Worm (Caenorhabditis elegans) whole organism, L1 larva: ENCODE results near the gene F15H10.12.
A peak's percentile ranks its signal among the peaks of the same experiment; 100 is the strongest.

Experiments
- C04F5.9 ChIP-seq: sonication (generic microtip); optimal IDR thresholded peaks from 2 replicates; lab custom pipeline; 2016; ENCODE audit warnings: missing genetic modification characterization, missing compliant biosample characterization
- C16A3.4 ChIP-seq: fragments of 150-350 bp; optimal IDR thresholded peaks from 2 replicates; lab custom pipeline; 2014; ENCODE audit warnings: missing biosample characterization, missing genetic modification characterization
- aha-1 ChIP-seq: fragments of 150-350 bp; optimal IDR thresholded peaks from 2 replicates; lab custom pipeline; 2014; ENCODE audit warnings: missing biosample characterization, missing genetic modification characterization
- alr-1 ChIP-seq: fragments of 200-800 bp; sonication (Bioruptor generic); optimal IDR thresholded peaks from 2 replicates; lab custom pipeline; 2018; ENCODE audit warnings: borderline replicate concordance, mild to moderate bottlenecking, missing genetic modification characterization, missing compliant biosample characterization
- ceh-63 ChIP-seq: fragments of 200-800 bp; sonication (Bioruptor generic); optimal IDR thresholded peaks from 2 replicates; lab custom pipeline; 2018; ENCODE audit warnings: mild to moderate bottlenecking, missing genetic modification characterization, missing compliant biosample characterization
- ceh-8 ChIP-seq: fragments of 200-800 bp; sonication (Bioruptor generic); optimal IDR thresholded peaks from 2 replicates; lab custom pipeline; 2018; ENCODE audit warnings: mild to moderate bottlenecking, missing genetic modification characterization, moderate library complexity, missing compliant biosample characterization
- efl-1 ChIP-seq, 4 experiments: fragments of 150-350 bp; optimal IDR thresholded peaks in 3 of 4; peaks in 1 of 4; 1 replicate in 1 of 4; 2 replicates in 3 of 4; lab custom pipeline; 2014; ENCODE audit warnings: missing biosample characterization in 2 of 4, missing genetic modification characterization in 2 of 4, missing genetic modification reagents in 2 of 4
- elt-2 ChIP-seq: sonication (generic microtip); optimal IDR thresholded peaks from 2 replicates; lab custom pipeline; 2016; ENCODE audit warnings: missing genetic modification characterization, mild to moderate bottlenecking, inconsistent platforms, missing compliant biosample characterization, missing genetic modification reagents
- elt-3 ChIP-seq, 6 experiments: fragments of 150-350 bp in 1 of 6; sonication (generic microtip); optimal IDR thresholded peaks; 2 replicates each; lab custom pipeline; 2017 to 2018; ENCODE audit warnings: missing biosample characterization in 6 of 6, missing genetic modification characterization in 6 of 6, inconsistent platforms in 1 of 6
- ets-5 ChIP-seq: fragments of 200-800 bp; sonication (Bioruptor generic); IDR thresholded peaks from 2 replicates; pipeline ENCODE4 v1.3.6; 2022; ENCODE audit warnings: missing genetic modification characterization, missing compliant biosample characterization
- fkh-4 ChIP-seq: sonication (generic microtip); optimal IDR thresholded peaks from 2 replicates; lab custom pipeline; 2016; ENCODE audit warnings: missing compliant biosample characterization, missing genetic modification characterization, borderline replicate concordance
- fkh-8 ChIP-seq: sonication (generic microtip); optimal IDR thresholded peaks from 2 replicates; lab custom pipeline; 2016; ENCODE audit warnings: mild to moderate bottlenecking, missing genetic modification characterization, missing compliant biosample characterization
- grh-1 ChIP-seq: fragments of 200-800 bp; sonication (Bioruptor generic); IDR thresholded peaks from 2 replicates; pipeline ENCODE4 v1.3.6; 2022; ENCODE audit warnings: missing genetic modification reagents, missing genetic modification characterization, missing compliant biosample characterization
- hlh-4 ChIP-seq: sonication (generic microtip); optimal IDR thresholded peaks from 2 replicates; lab custom pipeline; 2016; ENCODE audit warnings: mild to moderate bottlenecking, missing genetic modification characterization, missing compliant biosample characterization
- irx-1 ChIP-seq: sonication (generic microtip); optimal IDR thresholded peaks from 2 replicates; lab custom pipeline; 2016; ENCODE audit warnings: missing genetic modification characterization, missing compliant biosample characterization
- isw-1 ChIP-seq: fragments of 200-800 bp; sonication (Bioruptor generic); IDR thresholded peaks from 2 replicates; pipeline ENCODE4 v1.3.6; 2022; ENCODE audit warnings: missing genetic modification characterization, missing compliant biosample characterization
- jun-1 ChIP-seq: fragments of 150-350 bp; optimal IDR thresholded peaks from 2 replicates; lab custom pipeline; 2014; ENCODE audit warnings: missing biosample characterization, missing genetic modification reagents, missing genetic modification characterization
- lin-14 ChIP-seq: fragments of 200-800 bp; sonication (Bioruptor generic); optimal IDR thresholded peaks from 2 replicates; lab custom pipeline; 2018; ENCODE audit warnings: mild to moderate bottlenecking, missing genetic modification characterization, moderate library complexity, missing compliant biosample characterization
- lin-35 ChIP-seq, 2 experiments: fragments of 150-350 bp; optimal IDR thresholded peaks; 2 replicates each; lab custom pipeline; 2014; ENCODE audit warnings: missing biosample characterization in 2 of 2, missing genetic modification characterization in 2 of 2, missing genetic modification reagents in 2 of 2
- lir-3 ChIP-seq: sonication (generic microtip); optimal IDR thresholded peaks from 2 replicates; lab custom pipeline; 2016; ENCODE audit warnings: mild to moderate bottlenecking, missing genetic modification characterization, moderate library complexity, missing compliant biosample characterization; ENCODE audit not compliant: poor library complexity
- mab-9 ChIP-seq: fragments of 200-800 bp; sonication (Bioruptor generic); IDR thresholded peaks from 2 replicates; pipeline ENCODE4 v1.3.6; 2022; ENCODE audit warnings: missing genetic modification reagents, missing genetic modification characterization, missing compliant biosample characterization
- nhr-20 ChIP-seq: sonication (generic microtip); optimal IDR thresholded peaks from 2 replicates; lab custom pipeline; 2016; ENCODE audit warnings: mild to moderate bottlenecking, missing genetic modification characterization, missing compliant biosample characterization
- nhr-47 ChIP-seq: sonication (generic microtip); optimal IDR thresholded peaks from 2 replicates; lab custom pipeline; 2016; ENCODE audit warnings: mild to moderate bottlenecking, missing genetic modification characterization, moderate library complexity, missing compliant biosample characterization
- nhr-71 ChIP-seq: sonication (generic microtip); optimal IDR thresholded peaks from 2 replicates; lab custom pipeline; 2016; ENCODE audit warnings: mild to moderate bottlenecking, missing genetic modification characterization, moderate library complexity, missing compliant biosample characterization
- nhr-85 ChIP-seq: sonication (generic microtip); peaks from one replicate; lab custom pipeline; 2016; ENCODE audit warnings: missing genetic modification characterization, inconsistent platforms, missing compliant biosample characterization
- nhr-90 ChIP-seq: sonication (generic microtip); optimal IDR thresholded peaks from 2 replicates; lab custom pipeline; 2016; ENCODE audit warnings: mild to moderate bottlenecking, missing genetic modification characterization, missing compliant biosample characterization; ENCODE audit not compliant: poor library complexity
- pag-3 ChIP-seq: sonication (generic microtip); optimal IDR thresholded peaks from 2 replicates; lab custom pipeline; 2017; ENCODE audit warnings: missing genetic modification characterization, mild to moderate bottlenecking, missing compliant biosample characterization, antibody characterized with exemption, borderline replicate concordance; ENCODE audit not compliant: insufficient read depth
- pax-3 ChIP-seq: fragments of 200-800 bp; sonication (Bioruptor generic); optimal IDR thresholded peaks from 2 replicates; lab custom pipeline; 2018; ENCODE audit warnings: mild to moderate bottlenecking, missing genetic modification characterization, moderate library complexity, missing compliant biosample characterization
- pqm-1 ChIP-seq: sonication (generic microtip); optimal IDR thresholded peaks from 3 replicates; lab custom pipeline; 2017; ENCODE audit warnings: missing biosample characterization, missing genetic modification characterization
- rnt-1 ChIP-seq: sonication (generic microtip); optimal IDR thresholded peaks from 2 replicates; lab custom pipeline; 2016; ENCODE audit warnings: mild to moderate bottlenecking, missing genetic modification characterization, moderate library complexity, missing compliant biosample characterization
- skn-1 ChIP-seq: fragments of 150-350 bp; optimal IDR thresholded peaks from 2 replicates; lab custom pipeline; 2014; ENCODE audit warnings: missing biosample characterization, missing genetic modification characterization
- swsn-7 ChIP-seq: sonication (generic microtip); optimal IDR thresholded peaks from 2 replicates; lab custom pipeline; 2016; ENCODE audit warnings: missing genetic modification characterization, missing compliant biosample characterization
- tlp-1 ChIP-seq: fragments of 150-350 bp; optimal IDR thresholded peaks from 2 replicates; lab custom pipeline; 2014; ENCODE audit warnings: missing biosample characterization, missing genetic modification characterization
- zag-1 ChIP-seq: fragments of 150-350 bp; optimal IDR thresholded peaks from 2 replicates; lab custom pipeline; 2014; ENCODE audit warnings: missing biosample characterization, missing genetic modification characterization

The F15H10.12 gene

DNA sequence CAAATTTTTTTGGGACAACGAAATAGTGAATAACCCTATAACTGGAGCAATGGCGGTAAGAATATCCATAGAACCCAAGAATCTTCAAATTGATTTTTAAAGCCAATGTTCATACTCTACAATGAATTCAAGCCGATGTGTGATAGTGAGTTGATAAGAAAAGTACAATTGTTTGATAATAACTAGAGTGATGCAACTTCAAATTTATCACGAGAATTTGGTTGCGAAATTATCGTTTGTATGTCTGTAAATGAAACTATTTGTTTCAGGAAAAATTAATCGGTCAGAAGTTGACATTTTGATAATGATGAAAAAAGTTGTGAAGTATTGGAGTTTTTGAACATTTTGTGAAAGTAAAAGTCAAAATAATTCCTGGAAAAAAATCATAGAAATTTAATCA, 10.6 kb downstream of the F15H10.12 start:
- TF ChIP-seq nhr-20: peak; percentile 73
- TF ChIP-seq nhr-47 (tag; lab: Kevin White, UChicago): no peak
- TF ChIP-seq lin-35 (GFP tag; optimal IDR thresholded peaks at IDR 0.05; lab: Kevin White, UChicago): peak in 1 of 2 experiments; percentile 49
- no peak for TF ChIP-seq ets-5 (GFP tag; lab: Robert Waterston, UW)
- no peak for TF ChIP-seq efl-1 (optimal IDR thresholded peaks at IDR 0.05; lab: Kevin White, UChicago)
- TF ChIP-seq efl-1 (GFP tag; optimal IDR thresholded peaks at IDR 0.05 in 1 of 2; lab: Kevin White, UChicago): no peak
- no peak for TF ChIP-seq alr-1 (tag; lab: Kevin White, UChicago)
- TF ChIP-seq nhr-90 (tag; lab: Kevin White, UChicago): peak; percentile 1
- TF ChIP-seq fkh-4: no peak
- peak; percentile 72 for TF ChIP-seq pqm-1 (tag; lab: Kevin White, UChicago)
- peak; percentile 16 for TF ChIP-seq nhr-71 (tag; lab: Kevin White, UChicago)
- TF ChIP-seq swsn-7 (tag; lab: Kevin White, UChicago): no peak
- no peak for TF ChIP-seq C16A3.4 (tag; lab: Kevin White, UChicago)
- no peak for TF ChIP-seq rnt-1 (tag; lab: Kevin White, UChicago)
- TF ChIP-seq elt-2 (tag; lab: Kevin White, UChicago): peak; percentile 93
- TF ChIP-seq pag-3 (tag; lab: Kevin White, UChicago): no peak

DNA sequence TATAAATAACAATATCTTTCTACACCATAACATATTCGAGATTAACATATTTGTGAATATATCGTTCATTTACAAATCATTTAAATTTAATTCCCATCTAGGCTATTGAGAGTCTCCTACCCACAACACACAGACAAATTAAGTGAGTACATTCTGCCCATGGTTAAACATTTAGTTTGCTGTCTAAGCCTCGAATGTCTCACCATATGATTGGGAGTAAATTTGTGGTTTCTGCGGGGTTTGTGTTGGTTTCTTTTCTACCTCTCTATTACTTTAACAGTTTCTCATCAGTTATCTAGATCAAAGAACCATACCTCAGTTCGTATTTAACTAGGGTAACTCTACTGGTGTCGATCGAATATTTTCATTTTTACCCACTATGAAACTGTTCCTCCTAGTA, 11.4 kb downstream of the F15H10.12 start, which contains the start of gene ugt-2:
TSS of gene ugt-2 (plus strand) at position 371 of the 400 bp plus-strand sequence.
- TF ChIP-seq nhr-85 (tag; lab: Kevin White, UChicago) (peak; percentile 54), nhr-20 (peak; percentile 33), elt-3 (tag; optimal IDR thresholded peaks at IDR 0.05; lab: Kevin White, UChicago) (peak in 1 of 6 experiments; percentile 0), elt-2 (tag; lab: Kevin White, UChicago) (peak; percentile 46), lin-14 (GFP tag; lab: Kevin White, UChicago) (peak; percentile 22), fkh-8 (tag; lab: Kevin White, UChicago) (no peak), mab-9 (GFP tag; lab: Robert Waterston, UW) (no peak), lin-35 (GFP tag; optimal IDR thresholded peaks at IDR 0.05; lab: Kevin White, UChicago) (peak in 1 of 2 experiments; percentile 37), C16A3.4 (tag; lab: Kevin White, UChicago) (no peak), isw-1 (no peak), ceh-8 (no peak), lir-3 (tag; lab: Kevin White, UChicago) (peak; percentile 8)

DNA sequence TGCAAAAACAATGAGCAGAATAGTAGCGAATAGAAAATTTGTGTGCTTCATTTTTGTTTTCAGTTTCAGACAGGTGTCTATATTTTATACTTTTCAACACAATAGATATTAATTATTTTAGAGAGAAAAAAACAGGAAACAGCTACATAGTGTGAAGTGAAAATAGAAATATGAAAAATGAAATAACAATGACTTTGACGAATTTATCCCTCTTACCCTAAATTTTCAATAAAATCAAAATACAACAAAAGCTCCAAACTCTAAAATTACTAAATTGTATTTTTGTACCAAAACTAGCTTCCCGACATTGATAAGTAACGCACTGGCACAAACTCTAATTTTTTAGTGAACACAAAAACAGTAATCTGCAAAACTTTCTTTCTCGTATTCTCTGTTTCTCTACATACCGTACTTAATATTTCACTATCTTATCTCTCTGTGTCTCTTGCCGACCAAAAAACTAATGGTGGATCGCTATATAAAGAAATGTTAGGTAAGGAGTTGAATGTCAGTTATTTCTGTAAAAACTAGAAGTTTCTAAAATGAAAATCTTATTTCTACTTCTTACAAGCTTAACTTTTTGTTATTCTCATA, 14.6 kb downstream of the F15H10.12 start, which contains the start of the genes col-151 and ugt-1:
TSS of gene col-151 (minus strand) at position 51 of the 594 bp plus-strand sequence.
TSS of gene ugt-1 (plus strand) at position 491 of the 594 bp plus-strand sequence.
- TF ChIP-seq zag-1 (tag; lab: Kevin White, UChicago): no peak
- TF ChIP-seq skn-1 (tag; lab: Kevin White, UChicago): no peak
- TF ChIP-seq jun-1 (tag; lab: Kevin White, UChicago): no peak
- no peak for TF ChIP-seq aha-1 (tag; lab: Kevin White, UChicago)
- TF ChIP-seq C04F5.9 (tag; lab: Kevin White, UChicago): no peak
- no peak for TF ChIP-seq irx-1
- TF ChIP-seq lin-35 (GFP tag; optimal IDR thresholded peaks at IDR 0.05; lab: Kevin White, UChicago): no peak
- TF ChIP-seq swsn-7 (tag; lab: Kevin White, UChicago): no peak

DNA sequence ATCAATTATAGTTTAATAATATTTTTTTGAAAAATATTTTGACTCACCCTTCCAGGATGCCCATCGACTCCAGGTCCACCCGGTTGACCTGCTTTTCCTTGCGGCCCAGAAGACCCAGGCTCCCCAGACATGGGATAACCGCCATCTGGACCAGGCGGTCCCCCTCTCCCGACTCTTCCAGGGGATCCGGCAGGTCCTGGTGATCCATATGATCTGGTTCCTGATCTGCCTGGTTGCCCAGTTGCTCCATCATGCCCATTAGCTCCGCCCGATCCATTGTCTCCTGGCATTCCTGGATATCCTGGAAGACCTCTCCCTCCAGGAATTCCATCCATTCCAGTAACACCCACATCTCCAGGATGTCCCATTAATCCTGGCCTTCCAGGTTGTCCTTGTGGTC, 16.2 kb downstream of the F15H10.12 start:
- no peak for TF ChIP-seq tlp-1 (tag; lab: Kevin White, UChicago)
- TF ChIP-seq hlh-4 (tag; lab: Kevin White, UChicago): no peak
- TF ChIP-seq grh-1 (GFP tag; lab: Robert Waterston, UW): no peak
- no peak for TF ChIP-seq fkh-4
- TF ChIP-seq elt-2 (tag; lab: Kevin White, UChicago): no peak
- no peak for TF ChIP-seq pax-3 (tag; lab: Kevin White, UChicago)
- peak; percentile 36 for TF ChIP-seq ceh-63
